Worm (Caenorhabditis elegans): Measurements from ENCODE around the gene R07C12.1.

DNA sequence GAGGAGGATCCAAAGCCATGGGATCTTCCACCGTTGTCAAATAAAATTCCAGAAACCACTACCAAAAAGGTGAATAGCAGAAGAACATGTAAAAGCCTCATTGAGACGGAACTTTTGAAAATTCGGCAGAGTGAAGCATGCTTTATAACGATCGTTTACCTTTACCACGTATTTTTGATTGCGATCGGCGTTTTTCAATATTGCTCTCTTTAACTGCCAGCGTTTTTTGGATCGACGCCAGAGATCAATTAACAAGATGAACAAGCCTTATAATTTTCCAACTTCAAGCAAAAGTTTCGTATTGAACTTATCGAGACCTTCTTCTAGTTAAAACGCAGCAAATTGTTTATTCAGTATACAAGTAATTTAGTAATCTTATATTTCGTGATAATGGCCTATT is 13.2 kb upstream of the R07C12.1 start, which contains the start of gene F49F1.10:
- TF ChIP-seq nhr-237 (tag; optimal IDR thresholded peaks at IDR 0.05) (no peak), unc-130 (GFP tag; optimal IDR thresholded peaks at IDR 0.05) (no peak), nhr-28 (tag; optimal IDR thresholded peaks at IDR 0.05) (no peak), egl-27 (tag; optimal IDR thresholded peaks at IDR 0.05) (no peak), zag-1 (tag; optimal IDR thresholded peaks at IDR 0.05) (no peak), nhr-77 (tag; optimal IDR thresholded peaks at IDR 0.05) (no peak), ztf-11 (tag; optimal IDR thresholded peaks at IDR 0.05) (no peak), lsy-2 (tag; optimal IDR thresholded peaks at IDR 0.05) (no peak), Y48G9A.11 (GFP tag; IDR thresholded peaks at IDR 0.05) (no peak), jun-1 (tag; optimal IDR thresholded peaks at IDR 0.05) (no peak), ces-1 (GFP tag; optimal IDR thresholded peaks at IDR 0.05) (no peak), pqm-1 (tag; optimal IDR thresholded peaks at IDR 0.05) (no peak), ama-1 (optimal IDR thresholded peaks at IDR 0.05) (no peak)

All from whole organism, L4 larva.